Fruit fly (Drosophila melanogaster) whole organism, wandering third instar larva: Measurements from ENCODE around the gene corto.

Experiments used
- CG9705 ChIP-seq: fragments of 200-800 bp; sonication (Bioruptor generic); optimal IDR thresholded peaks from 2 replicates; lab custom pipeline; 2018; ENCODE audit warnings: missing biosample characterization, mild to moderate bottlenecking, missing genetic modification characterization
- Dif ChIP-seq: fragments of 200-275, 200-300 bp; sonication (Bioruptor generic); optimal IDR thresholded peaks from 2 replicates; lab custom pipeline; 2018; ENCODE audit warnings: missing biosample characterization, missing genetic modification characterization; ENCODE audit not compliant: partially characterized antibody
- HLH106 ChIP-seq: fragments of 200-800 bp; optimal IDR thresholded peaks from 3 replicates; lab custom pipeline; 2019; ENCODE audit warnings: missing biosample characterization, mild to moderate bottlenecking, missing genetic modification characterization, moderate library complexity
- OdsH ChIP-seq: fragments of 200-800 bp; sonication (Bioruptor generic); optimal IDR thresholded peaks from 2 replicates; lab custom pipeline; 2016; ENCODE audit warnings: missing biosample characterization, mild to moderate bottlenecking, missing genetic modification characterization
- Rel ChIP-seq, 2 experiments: fragments of 200-800 bp; sonication (Bioruptor generic) in 1 of 2; optimal IDR thresholded peaks; 2 replicates in 1 of 2; 3 replicates in 1 of 2; lab custom pipeline; 2016 to 2019; ENCODE audit warnings: mild to moderate bottlenecking in 2 of 2, missing biosample characterization in 2 of 2, missing genetic modification characterization in 2 of 2, moderate library complexity in 1 of 2
- fru ChIP-seq: fragments of 200-800 bp; sonication (Bioruptor generic); optimal IDR thresholded peaks from 3 replicates; lab custom pipeline; 2016; ENCODE audit warnings: missing biosample characterization, mild to moderate bottlenecking, missing genetic modification characterization
- h ChIP-seq: fragments of 200-800 bp; sonication (Bioruptor generic); optimal IDR thresholded peaks from 3 replicates; lab custom pipeline; 2016; ENCODE audit warnings: missing biosample characterization, mild to moderate bottlenecking, missing genetic modification characterization
- jim ChIP-seq: fragments of 175-275, 200-325 bp; sonication (Bioruptor generic); optimal IDR thresholded peaks from 2 replicates; lab custom pipeline; 2016; ENCODE audit warnings: missing biosample characterization, mild to moderate bottlenecking, missing genetic modification characterization
- lola ChIP-seq: fragments of >200 bp; optimal IDR thresholded peaks from 2 replicates; lab custom pipeline; 2017; ENCODE audit warnings: missing biosample characterization, missing genetic modification characterization
- pan ChIP-seq: fragments of >200 bp; optimal IDR thresholded peaks from 2 replicates; lab custom pipeline; 2017
- psq ChIP-seq: fragments of 200-800 bp; sonication (Bioruptor generic); optimal IDR thresholded peaks from 3 replicates; lab custom pipeline; 2017; ENCODE audit warnings: missing biosample characterization, mild to moderate bottlenecking, missing genetic modification characterization, moderate library complexity
- sage ChIP-seq: fragments of 200-800 bp; sonication (Bioruptor generic); optimal IDR thresholded peaks from 2 replicates; lab custom pipeline; 2016; ENCODE audit warnings: missing biosample characterization, mild to moderate bottlenecking, missing genetic modification characterization
- usp ChIP-seq: fragments of >200 bp; optimal IDR thresholded peaks from 2 replicates; lab custom pipeline; 2017; ENCODE audit warnings: missing biosample characterization, missing genetic modification characterization

DNA sequence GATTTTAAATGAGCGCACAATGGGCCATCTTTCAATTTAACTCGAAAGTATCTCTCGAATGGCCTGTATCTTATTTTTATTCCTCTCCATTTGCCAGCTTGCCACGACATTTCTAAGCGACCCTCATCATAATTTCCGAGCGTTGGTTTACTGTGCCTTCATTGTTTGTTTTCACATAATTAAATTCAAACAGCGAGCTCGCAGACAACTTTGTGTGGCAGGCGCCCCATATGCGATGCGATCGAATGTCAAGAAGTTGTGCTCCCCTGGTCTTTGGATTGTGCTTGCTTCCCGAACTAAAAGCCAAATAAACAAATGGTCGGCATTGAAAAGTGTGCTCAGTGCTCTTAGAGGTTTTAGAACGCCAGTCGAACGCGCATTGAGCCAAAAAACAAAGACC, 55.0 kb downstream of the corto start:
- no peak for TF ChIP-seq jim (GFP tag; lab: Kevin White, UChicago)
- no peak for TF ChIP-seq Rel (GFP tag; optimal IDR thresholded peaks at IDR 0.05; lab: Kevin White, UChicago)
- TF ChIP-seq Rel (tag; optimal IDR thresholded peaks at IDR 0.05; lab: Kevin White, UChicago): no peak
- no peak for TF ChIP-seq Dif (GFP tag; lab: Kevin White, UChicago)
- TF ChIP-seq usp: no peak
- TF ChIP-seq lola: no peak
- no peak for TF ChIP-seq psq (GFP tag; lab: Kevin White, UChicago)
- TF ChIP-seq OdsH (GFP tag; lab: Kevin White, UChicago): no peak
- no peak for TF ChIP-seq h
- TF ChIP-seq sage (GFP tag; lab: Kevin White, UChicago): no peak
- TF ChIP-seq HLH106 (tag; lab: Kevin White, UChicago): no peak
- no peak for TF ChIP-seq pan (lab: Kevin White, UChicago)
- TF ChIP-seq fru (GFP tag; lab: Kevin White, UChicago): no peak
- TF ChIP-seq CG9705 (GFP tag; lab: Kevin White, UChicago): no peak
